ENCODE assay signal across 4 fruit fly cellular contexts in the genomic region with DNA sequence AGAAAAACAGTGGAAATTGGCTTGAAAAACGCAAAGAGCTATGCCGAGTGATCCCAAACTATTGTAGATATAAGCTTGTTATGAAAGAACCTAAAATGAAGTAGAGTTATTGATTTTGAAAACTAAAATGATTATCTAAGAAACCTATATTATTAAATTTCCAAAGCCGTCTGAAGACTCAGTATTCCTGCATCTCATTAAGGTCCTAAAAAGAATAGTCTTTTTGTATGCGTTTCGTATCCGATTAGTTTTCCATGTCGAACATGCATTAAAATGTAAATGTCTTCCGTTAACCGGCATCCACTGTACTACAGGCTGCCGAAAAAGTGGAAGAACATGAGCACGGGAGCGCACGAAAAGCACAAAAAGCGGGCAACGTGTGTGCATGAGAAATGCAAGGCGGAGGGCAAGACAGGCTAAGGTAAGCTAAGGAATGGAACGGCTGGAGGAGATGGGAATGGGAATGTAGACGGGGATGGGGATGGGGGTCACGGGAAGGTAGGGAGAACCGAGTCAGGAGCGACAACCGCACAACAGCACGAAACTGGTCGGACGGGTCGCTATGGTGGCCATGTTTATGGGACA.
TF ChIP-seq lines count a peak whose summit lies in the region.

No protein-coding gene starts in this region.

- TF ChIP-seq CTCF in whole organism, embryonic (GFP tag; optimal IDR thresholded peaks at IDR 0.05; lab: Kevin White, UChicago), result no peak

TF ChIP-seq in whole organism, embryonic, 481 proteins besides CTCF, POLR2A, EP300 and RAD21:
- TF ChIP-seq crol (GFP tag; IDR thresholded peaks at IDR 0.05; lab: Robert Waterston, UW) (peak; percentile 12; the same call in 1 of the 2 replicates), bsh (GFP tag; optimal IDR thresholded peaks at IDR 0.05; lab: Kevin White, UChicago) (peak in 1 of 2 experiments; percentile 42), Rx (GFP tag; IDR thresholded peaks at IDR 0.05; lab: Robert Waterston, UW) (no peak), tna (GFP tag; IDR thresholded peaks at IDR 0.05; lab: Robert Waterston, UW; ENCODE audit: partially characterized antibody) (no peak), CG12155 (GFP tag; optimal IDR thresholded peaks at IDR 0.05; lab: Kevin White, UChicago) (no peak), CG7271 (tag; optimal IDR thresholded peaks at IDR 0.05; lab: Kevin White, UChicago) (no peak), sens (GFP tag; lab: Kevin White, UChicago) (peak; percentile 47), nom (GFP tag; optimal IDR thresholded peaks at IDR 0.05; lab: Kevin White, UChicago) (peak; percentile 1), NC2β (GFP tag; optimal IDR thresholded peaks at IDR 0.05; lab: Kevin White, UChicago) (no peak), ftz-f1 (GFP tag; optimal IDR thresholded peaks at IDR 0.05; lab: Kevin White, UChicago) (no peak), CG1529 (GFP tag; optimal IDR thresholded peaks at IDR 0.05; lab: Kevin White, UChicago) (no peak), Med (GFP tag; lab: Kevin White, UChicago) (peak; percentile 55), wor (GFP tag; IDR thresholded peaks at IDR 0.05; lab: Robert Waterston, UW) (no peak), corto (GFP tag; optimal IDR thresholded peaks at IDR 0.05; lab: Kevin White, UChicago) (peak; percentile 0), CG11504 (tag; optimal IDR thresholded peaks at IDR 0.05; lab: Kevin White, UChicago) (no peak), CG15601 (tag; optimal IDR thresholded peaks at IDR 0.05; lab: Kevin White, UChicago) (no peak), gcm (GFP tag; optimal IDR thresholded peaks at IDR 0.05; lab: Kevin White, UChicago) (no peak), CG12769 (tag; optimal IDR thresholded peaks at IDR 0.05; lab: Kevin White, UChicago) (no peak), grau (tag; optimal IDR thresholded peaks at IDR 0.05; lab: Kevin White, UChicago) (peak; percentile 64), jing (GFP tag; optimal IDR thresholded peaks at IDR 0.05; lab: Kevin White, UChicago) (no peak), B-H1 (GFP tag; IDR thresholded peaks at IDR 0.05; lab: Robert Waterston, UW) (no peak)

TF ChIP-seq in whole organism, prepupa, 60 proteins besides CTCF, POLR2A, EP300 and RAD21 (continues in another document):
- TF ChIP-seq Lpt (GFP tag; optimal IDR thresholded peaks at IDR 0.05; lab: Kevin White, UChicago), result peak; percentile 14
- TF ChIP-seq CG11902 (GFP tag; optimal IDR thresholded peaks at IDR 0.05; lab: Kevin White, UChicago), result peak; percentile 71
- peak; percentile 58 for TF ChIP-seq CG11762 (GFP tag; optimal IDR thresholded peaks at IDR 0.05; lab: Kevin White, UChicago; ENCODE audit: insufficient read depth)
- peak; percentile 48 for TF ChIP-seq CG1621 (tag; optimal IDR thresholded peaks at IDR 0.05; lab: Kevin White, UChicago)
- TF ChIP-seq CG6854 (GFP tag; optimal IDR thresholded peaks at IDR 0.05; lab: Kevin White, UChicago), result peak; percentile 22
- peak; percentile 14 for TF ChIP-seq dac (GFP tag; optimal IDR thresholded peaks at IDR 0.05; lab: Kevin White, UChicago)
- TF ChIP-seq Eip75B (GFP tag; optimal IDR thresholded peaks at IDR 0.05; lab: Kevin White, UChicago), result peak; percentile 82
- TF ChIP-seq eg (GFP tag; IDR thresholded peaks at IDR 0.05; lab: Robert Waterston, UW), result 0 out of 3 replicates have a peak, but pooled peaks have one; percentile 13
- TF ChIP-seq Hr39 (GFP tag; optimal IDR thresholded peaks at IDR 0.05; lab: Kevin White, UChicago), result peak; percentile 82
- no peak for TF ChIP-seq Hr38 (GFP tag; optimal IDR thresholded peaks at IDR 0.05; lab: Kevin White, UChicago)
- TF ChIP-seq Sox14 (GFP tag; optimal IDR thresholded peaks at IDR 0.05; lab: Kevin White, UChicago), result peak; percentile 86
- TF ChIP-seq lz (GFP tag; optimal IDR thresholded peaks at IDR 0.05; lab: Kevin White, UChicago), result peak; percentile 84
- peak; percentile 65 to 87 for TF ChIP-seq ss (GFP tag; optimal IDR thresholded peaks at IDR 0.05; lab: Kevin White, UChicago)
- peak; percentile 84 for TF ChIP-seq achi (GFP tag; optimal IDR thresholded peaks at IDR 0.05; lab: Kevin White, UChicago)
- TF ChIP-seq Smox (GFP tag; optimal IDR thresholded peaks at IDR 0.05; lab: Kevin White, UChicago), result peak; percentile 81
- TF ChIP-seq CG6792 (GFP tag; optimal IDR thresholded peaks at IDR 0.05; lab: Kevin White, UChicago), result peak; percentile 88
- TF ChIP-seq esn (GFP tag; optimal IDR thresholded peaks at IDR 0.05; lab: Kevin White, UChicago), result peak; percentile 89
- TF ChIP-seq CG3919 (GFP tag; optimal IDR thresholded peaks at IDR 0.05; lab: Kevin White, UChicago), result peak; percentile 79
- peak; percentile 75 for TF ChIP-seq CG8319 (GFP tag; optimal IDR thresholded peaks at IDR 0.05; lab: Kevin White, UChicago)
- TF ChIP-seq CG8632 (GFP tag; optimal IDR thresholded peaks at IDR 0.05; lab: Kevin White, UChicago), result peak; percentile 84
- peak; percentile 28 for TF ChIP-seq fd85E (GFP tag; optimal IDR thresholded peaks at IDR 0.05; lab: Kevin White, UChicago)

TF ChIP-seq in whole organism, pupa, 21 proteins besides CTCF, POLR2A, EP300 and RAD21:
- TF ChIP-seq Pif1A (GFP tag; optimal IDR thresholded peaks at IDR 0.05; lab: Kevin White, UChicago), result peak; percentile 76
- no peak for TF ChIP-seq CG12605 (GFP tag; IDR thresholded peaks at IDR 0.05; lab: Robert Waterston, UW)
- TF ChIP-seq gl (tag; optimal IDR thresholded peaks at IDR 0.05; lab: Kevin White, UChicago), result peak; percentile 50
- peak; percentile 89 for TF ChIP-seq CG8159 (tag; optimal IDR thresholded peaks at IDR 0.05; lab: Kevin White, UChicago)
- peak; percentile 68 for TF ChIP-seq CG34367 (tag; optimal IDR thresholded peaks at IDR 0.05; lab: Kevin White, UChicago)
- TF ChIP-seq EcR (GFP tag; optimal IDR thresholded peaks at IDR 0.05; lab: Kevin White, UChicago), result peak; percentile 94
- peak; percentile 55 for TF ChIP-seq D1 (tag; optimal IDR thresholded peaks at IDR 0.05; lab: Kevin White, UChicago)
- no peak; the same call in 2 of the 3 replicates for TF ChIP-seq CG4496 (GFP tag; IDR thresholded peaks at IDR 0.05; lab: Robert Waterston, UW)
- no peak for TF ChIP-seq Ets98B (GFP tag; IDR thresholded peaks at IDR 0.05; lab: Robert Waterston, UW)
- peak; percentile 74 for TF ChIP-seq CG17806 (tag; optimal IDR thresholded peaks at IDR 0.05; lab: Kevin White, UChicago)
- TF ChIP-seq rn (GFP tag; IDR thresholded peaks at IDR 0.05; lab: Robert Waterston, UW), result no peak
- TF ChIP-seq fd96Ca (GFP tag; IDR thresholded peaks at IDR 0.05; lab: Robert Waterston, UW), result peak; percentile 38; the same call in 1 of the 3 replicates
- peak; percentile 78 for TF ChIP-seq Pif1B (GFP tag; optimal IDR thresholded peaks at IDR 0.05; lab: Kevin White, UChicago)
- peak; percentile 73 for TF ChIP-seq CG14655 (GFP tag; optimal IDR thresholded peaks at IDR 0.05; lab: Kevin White, UChicago)
- no peak for TF ChIP-seq CG32121 (GFP tag; IDR thresholded peaks at IDR 0.05; lab: Robert Waterston, UW)
- TF ChIP-seq CG15710 (tag; optimal IDR thresholded peaks at IDR 0.05; lab: Kevin White, UChicago), result peak; percentile 87
- no peak for TF ChIP-seq CG10348 (GFP tag; IDR thresholded peaks at IDR 0.05; lab: Robert Waterston, UW)
- peak; percentile 69 for TF ChIP-seq CG13204 (GFP tag; optimal IDR thresholded peaks at IDR 0.05; lab: Kevin White, UChicago)
- peak; percentile 79 for TF ChIP-seq CG9948 (tag; optimal IDR thresholded peaks at IDR 0.05; lab: Kevin White, UChicago)
- peak; percentile 69 for TF ChIP-seq CG8301 (tag; optimal IDR thresholded peaks at IDR 0.05; lab: Kevin White, UChicago)
- peak; percentile 68 for TF ChIP-seq Snoo (tag; optimal IDR thresholded peaks at IDR 0.05; lab: Kevin White, UChicago)

TF ChIP-seq in whole organism, wandering third instar larva, 38 proteins besides CTCF, POLR2A, EP300 and RAD21 (continues in another document):
- peak; percentile 23 for TF ChIP-seq dmrt93B (GFP tag; optimal IDR thresholded peaks at IDR 0.05; lab: Kevin White, UChicago)
- peak; percentile 83 for TF ChIP-seq fru (GFP tag; optimal IDR thresholded peaks at IDR 0.05; lab: Kevin White, UChicago)
- TF ChIP-seq Vsx2 (GFP tag; optimal IDR thresholded peaks at IDR 0.05; lab: Kevin White, UChicago; ENCODE audit: partially characterized antibody), result no peak
- peak; percentile 86 for TF ChIP-seq psq (GFP tag; optimal IDR thresholded peaks at IDR 0.05; lab: Kevin White, UChicago)
- no peak for TF ChIP-seq CrebA (GFP tag; optimal IDR thresholded peaks at IDR 0.05; lab: Kevin White, UChicago; ENCODE audit: borderline replicate concordance)
- no peak for TF ChIP-seq lola (GFP tag; optimal IDR thresholded peaks at IDR 0.05; lab: Kevin White, UChicago)
- TF ChIP-seq Sp1 (GFP tag; optimal IDR thresholded peaks at IDR 0.05; lab: Kevin White, UChicago), result peak; percentile 72
- TF ChIP-seq Jra (GFP tag; optimal IDR thresholded peaks at IDR 0.05; lab: Kevin White, UChicago), result no peak
- TF ChIP-seq woc (GFP tag; optimal IDR thresholded peaks at IDR 0.05; lab: Kevin White, UChicago), result peak; percentile 80
- peak; percentile 34 for TF ChIP-seq Hnf4 (GFP tag; optimal IDR thresholded peaks at IDR 0.05; lab: Kevin White, UChicago)
- TF ChIP-seq Rel (GFP tag; optimal IDR thresholded peaks at IDR 0.05; lab: Kevin White, UChicago), result no peak
- TF ChIP-seq Rel (tag; optimal IDR thresholded peaks at IDR 0.05; lab: Kevin White, UChicago), result peak; percentile 7
- TF ChIP-seq tai (GFP tag; optimal IDR thresholded peaks at IDR 0.05; lab: Kevin White, UChicago), result no peak
- peak; percentile 45 for TF ChIP-seq CG32264 (GFP tag; optimal IDR thresholded peaks at IDR 0.05; lab: Kevin White, UChicago)
- peak; percentile 65 for TF ChIP-seq h (GFP tag; optimal IDR thresholded peaks at IDR 0.05; lab: Kevin White, UChicago)
- TF ChIP-seq sage (GFP tag; optimal IDR thresholded peaks at IDR 0.05; lab: Kevin White, UChicago), result peak; percentile 4
- no peak for TF ChIP-seq Hr83 (GFP tag; optimal IDR thresholded peaks at IDR 0.05; lab: Kevin White, UChicago; ENCODE audit: poor library complexity, severe bottlenecking)
- TF ChIP-seq HLH106 (tag; optimal IDR thresholded peaks at IDR 0.05; lab: Kevin White, UChicago), result peak; percentile 71
- peak in 1 of 2 experiments; percentile 77 for TF ChIP-seq foxo (GFP tag; optimal IDR thresholded peaks at IDR 0.05; lab: Kevin White, UChicago)
- no peak for TF ChIP-seq Dfd (GFP tag; optimal IDR thresholded peaks at IDR 0.05; lab: Kevin White, UChicago)
- no peak for TF ChIP-seq Hr78 (GFP tag; optimal IDR thresholded peaks at IDR 0.05; lab: Kevin White, UChicago)
- no peak for TF ChIP-seq Myc (optimal IDR thresholded peaks at IDR 0.05; lab: Kevin White, UChicago)
- TF ChIP-seq Mio (GFP tag; optimal IDR thresholded peaks at IDR 0.05; lab: Kevin White, UChicago), result no peak
- TF ChIP-seq brk (GFP tag; optimal IDR thresholded peaks at IDR 0.05; lab: Kevin White, UChicago), result peak; percentile 31
- TF ChIP-seq Dif (GFP tag; optimal IDR thresholded peaks at IDR 0.05; lab: Kevin White, UChicago; ENCODE audit: partially characterized antibody), result peak; percentile 82
- TF ChIP-seq dsf (GFP tag; optimal IDR thresholded peaks at IDR 0.05; lab: Kevin White, UChicago; ENCODE audit: borderline replicate concordance), result no peak
- TF ChIP-seq ey (GFP tag; optimal IDR thresholded peaks at IDR 0.05; lab: Kevin White, UChicago), result peak; percentile 62
- TF ChIP-seq pan (optimal IDR thresholded peaks at IDR 0.05; lab: Kevin White, UChicago), result no peak
